Worm (Caenorhabditis elegans) whole organism, mixed stage, embryonic: ENCODE data around the gene T15H9.4.

Experiments used
- elt-3 ChIP-seq: fragments of 150-350 bp; optimal IDR thresholded peaks from 2 replicates; lab custom pipeline; 2014; ENCODE audit warnings: missing biosample characterization, missing genetic modification characterization
- lin-32 ChIP-seq: fragments of 200-800 bp; sonication (Bioruptor generic); optimal IDR thresholded peaks from 2 replicates; lab custom pipeline; 2018; ENCODE audit warnings: mild to moderate bottlenecking, missing genetic modification characterization, missing compliant biosample characterization
- nhr-12 ChIP-seq: fragments of 150-350 bp; optimal IDR thresholded peaks from 2 replicates; lab custom pipeline; 2014; ENCODE audit warnings: missing biosample characterization, missing genetic modification characterization
- sptf-1 ChIP-seq: sonication (generic microtip); optimal IDR thresholded peaks from 2 replicates; lab custom pipeline; 2017; ENCODE audit warnings: mild to moderate bottlenecking, missing genetic modification characterization, moderate library complexity, missing compliant biosample characterization
- unc-39 ChIP-seq: fragments of 150-350 bp; optimal IDR thresholded peaks from 2 replicates; lab custom pipeline; 2014; ENCODE audit warnings: missing biosample characterization, missing genetic modification characterization
- zip-8 ChIP-seq: fragments of 150-350 bp; optimal IDR thresholded peaks from 2 replicates; lab custom pipeline; 2014; ENCODE audit warnings: missing biosample characterization, missing genetic modification characterization
- ztf-11 ChIP-seq: fragments of 150-350 bp; optimal IDR thresholded peaks from 2 replicates; lab custom pipeline; 2014; ENCODE audit warnings: missing biosample characterization, missing genetic modification characterization

T15H9.4 gene

DNA sequence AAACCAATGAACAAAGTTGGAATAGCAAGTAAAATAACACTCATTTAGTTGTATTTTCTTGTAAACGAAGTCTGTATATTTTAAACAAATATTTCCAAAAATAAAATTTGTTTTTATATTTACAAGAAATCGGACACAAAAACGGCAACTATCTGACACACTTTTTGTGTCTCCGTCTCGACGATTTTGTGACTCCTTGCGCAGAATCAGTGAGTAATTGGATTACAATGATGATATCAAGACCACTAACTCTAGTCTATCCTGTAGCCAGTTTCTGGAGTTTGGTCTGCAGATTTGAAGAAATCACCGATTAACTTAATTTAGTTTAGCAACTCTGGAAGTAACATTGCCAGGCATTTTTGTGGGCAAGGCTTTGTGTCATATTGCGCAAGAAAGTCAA lies 51.1 kb downstream of the T15H9.4 start, which contains the start of gene cyp-13A10:
Gene cyp-13A10, minus strand, starts transcription at position 88 of the 400 bp plus-strand sequence.
- no peak for TF ChIP-seq sptf-1
- no peak for TF ChIP-seq elt-3 (tag; lab: Kevin White, UChicago)
- no peak for TF ChIP-seq nhr-12 (tag; lab: Kevin White, UChicago)
- TF ChIP-seq ztf-11 (tag; lab: Kevin White, UChicago) = no peak
- TF ChIP-seq lin-32 (GFP tag; lab: Kevin White, UChicago) = no peak
- TF ChIP-seq zip-8 = peak; percentile 32
- TF ChIP-seq unc-39 (tag; lab: Kevin White, UChicago) = no peak
- TF ChIP-seq, all 35 proteins: peak for 1
